Fruit fly (Drosophila melanogaster) whole organism, pupa: ENCODE measurements around the gene AnxB9.

Experiments used
- CG14655 ChIP-seq: fragments of 200-800 bp; sonication (Bioruptor generic); optimal IDR thresholded peaks from 3 replicates; lab custom pipeline; 2017; ENCODE audit warnings: mild to moderate bottlenecking, missing biosample characterization, missing genetic modification reagents, missing genetic modification characterization
- CG17806 ChIP-seq: fragments of 200-800 bp; sonication (Bioruptor generic); optimal IDR thresholded peaks from 2 replicates; lab custom pipeline; 2018; ENCODE audit warnings: missing biosample characterization, mild to moderate bottlenecking, missing genetic modification characterization, moderate library complexity
- CG32121 ChIP-seq: fragments of 200-800 bp; sonication (Bioruptor generic); IDR thresholded peaks from 2 replicates; pipeline ENCODE4 v1.3.6; 2022; ENCODE audit warnings: missing biosample characterization, missing genetic modification characterization
- CG34367 ChIP-seq: fragments of 200-800 bp; sonication (Bioruptor generic); optimal IDR thresholded peaks from 2 replicates; lab custom pipeline; 2018; ENCODE audit warnings: missing biosample characterization, mild to moderate bottlenecking, missing genetic modification characterization

dm6 chr3R:21097631-21098117 is 32.6 kb downstream of the AnxB9 start, which contains the start of gene RhoGAP93B:
- TF ChIP-seq CG14655 (GFP tag; lab: Kevin White, UChicago) (no peak), CG34367 (peak; percentile 64), CG17806 (tag; lab: Kevin White, UChicago) (peak; percentile 69), CG32121 (GFP tag; lab: Robert Waterston, UW) (peak; percentile 88)
